Worm (Caenorhabditis elegans): ENCODE results near the gene gpch-1.
A peak's percentile ranks its signal among the peaks of the same experiment; 100 is the strongest.

The gpch-1 gene

DNA sequence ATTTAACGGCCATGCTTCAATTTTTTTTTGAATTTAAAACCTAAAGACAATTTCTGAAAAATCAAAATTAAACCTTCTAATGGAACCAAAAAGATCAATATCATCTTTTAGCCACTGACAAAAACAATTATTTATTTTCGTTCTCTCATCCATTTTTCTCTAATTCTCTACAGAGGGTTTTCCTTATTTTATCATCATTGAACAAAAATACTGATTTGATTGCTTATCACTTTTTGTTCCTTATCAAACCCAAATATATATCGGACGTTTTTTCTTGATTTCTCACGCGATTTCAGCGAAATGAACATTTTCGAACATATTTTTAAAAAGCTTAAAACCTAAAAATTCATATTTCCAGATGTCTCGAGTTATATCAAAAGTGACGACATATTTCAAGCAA, 4.7 kb downstream of the gpch-1 start, which contains the start of gene mpc-1:
mpc-1 (plus strand) TSS at position 359 of the 400 bp plus-strand sequence.
- TF ChIP-seq lin-35 (GFP tag; optimal IDR thresholded peaks at IDR 0.05): peak in 1 of 2 experiments; percentile 24
- no peak for TF ChIP-seq zag-1 (tag; optimal IDR thresholded peaks at IDR 0.05)
- no peak for TF ChIP-seq xbp-1 (tag; optimal IDR thresholded peaks at IDR 0.05)
- no peak for TF ChIP-seq jun-1 (tag; optimal IDR thresholded peaks at IDR 0.05)
- TF ChIP-seq nhr-11 (tag; optimal IDR thresholded peaks at IDR 0.05): no peak
- peak; percentile 53 for TF ChIP-seq pqm-1 (tag; optimal IDR thresholded peaks at IDR 0.05)
- TF ChIP-seq blmp-1 (tag; optimal IDR thresholded peaks at IDR 0.05): peak; percentile 44
- TF ChIP-seq nhr-71 (tag; optimal IDR thresholded peaks at IDR 0.05): peak; percentile 53
- TF ChIP-seq nhr-85 (tag): peak; percentile 72
- peak in 4 of 6 experiments; percentile 9 to 96 (median 52) for TF ChIP-seq elt-3 (tag; optimal IDR thresholded peaks at IDR 0.05)
- peak; percentile 25 for TF ChIP-seq skn-1 (tag; optimal IDR thresholded peaks at IDR 0.05)
- peak; percentile 1 for TF ChIP-seq nhr-20 (tag; optimal IDR thresholded peaks at IDR 0.05)
- peak; percentile 18 for TF ChIP-seq snu-23 (GFP tag; optimal IDR thresholded peaks at IDR 0.05)
- peak; percentile 1 to 29 for TF ChIP-seq lsy-2 (tag; optimal IDR thresholded peaks at IDR 0.05)
- peak; percentile 54 for TF ChIP-seq lin-14 (GFP tag; optimal IDR thresholded peaks at IDR 0.05)
- TF ChIP-seq elt-2 (tag; optimal IDR thresholded peaks at IDR 0.05): peak; percentile 86
- TF ChIP-seq nhr-19 (GFP tag; conservative IDR thresholded peaks at IDR 0.05): 0 out of 2 replicates have a peak, but pooled peaks have one; percentile 8

DNA sequence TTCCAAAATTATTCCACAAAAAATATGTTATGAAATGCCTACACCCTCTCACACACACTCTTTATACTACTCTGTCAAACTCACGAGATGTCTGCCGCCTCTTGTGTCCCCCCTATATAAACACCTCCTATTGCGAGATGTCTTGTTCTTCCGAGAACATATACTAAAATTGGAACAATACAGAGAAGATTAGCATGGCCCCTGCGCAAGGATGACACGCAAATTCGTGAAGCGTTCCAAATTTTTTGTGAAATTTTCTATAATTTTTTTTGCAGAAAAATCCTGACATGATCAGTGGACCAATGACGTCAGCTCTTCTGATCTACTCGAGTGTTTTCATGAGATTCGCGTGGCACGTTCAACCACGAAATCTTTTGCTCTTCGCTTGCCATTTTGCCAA, 5.7 kb downstream of the gpch-1 start:
- TF ChIP-seq tbx-2 (tag; optimal IDR thresholded peaks at IDR 0.05) (peak; percentile 33), fos-1 (tag; optimal IDR thresholded peaks at IDR 0.05) (peak; percentile 11), isw-1 (GFP tag; IDR thresholded peaks at IDR 0.05) (peak; percentile 41), elt-3 (tag; optimal IDR thresholded peaks at IDR 0.05) (peak in 1 of 6 experiments; percentile 16), efl-1 (optimal IDR thresholded peaks at IDR 0.05) (peak; percentile 37 to 54), efl-1 (GFP tag; optimal IDR thresholded peaks at IDR 0.05 in 1 of 2) (peak; percentile 37 to 91), ztf-4 (tag; optimal IDR thresholded peaks at IDR 0.05) (peak; percentile 34), C16A3.4 (tag; optimal IDR thresholded peaks at IDR 0.05) (peak; percentile 47), nhr-47 (tag; optimal IDR thresholded peaks at IDR 0.05) (peak; percentile 82), snpc-4 (tag; optimal IDR thresholded peaks at IDR 0.05) (peak; percentile 98), swsn-7 (tag; optimal IDR thresholded peaks at IDR 0.05) (peak; percentile 65), lin-14 (GFP tag; optimal IDR thresholded peaks at IDR 0.05) (peak; percentile 67), grh-1 (GFP tag; IDR thresholded peaks at IDR 0.05) (peak; percentile 47; the same call in 1 of the 2 replicates), mep-1 (tag; optimal IDR thresholded peaks at IDR 0.05) (peak; percentile 50), dpl-1 (GFP tag; optimal IDR thresholded peaks at IDR 0.05) (peak; percentile 9 to 41 (median 39)), rnt-1 (tag; optimal IDR thresholded peaks at IDR 0.05) (peak; percentile 23), lin-35 (GFP tag; optimal IDR thresholded peaks at IDR 0.05) (peak; percentile 3 to 46), elt-2 (tag; optimal IDR thresholded peaks at IDR 0.05) (peak; percentile 17), nhr-71 (tag; optimal IDR thresholded peaks at IDR 0.05) (peak; percentile 73), aly-2 (tag; optimal IDR thresholded peaks at IDR 0.05) (peak; percentile 5), nhr-20 (tag; optimal IDR thresholded peaks at IDR 0.05) (peak; percentile 52), snu-23 (GFP tag; optimal IDR thresholded peaks at IDR 0.05) (peak; percentile 55), lir-3 (tag; optimal IDR thresholded peaks at IDR 0.05; ENCODE audit: poor library complexity) (peak; percentile 10), skn-1 (tag; optimal IDR thresholded peaks at IDR 0.05) (peak; percentile 33), unc-86 (tag; optimal IDR thresholded peaks at IDR 0.05) (peak; percentile 16), sox-4 (tag; optimal IDR thresholded peaks at IDR 0.05) (peak; percentile 13), lin-13 (GFP tag; optimal IDR thresholded peaks at IDR 0.05) (peak; percentile 9), irx-1 (tag; optimal IDR thresholded peaks at IDR 0.05) (peak; percentile 33), lsy-2 (tag; optimal IDR thresholded peaks at IDR 0.05) (peak; percentile 40 to 51), F16B12.6 (tag; optimal IDR thresholded peaks at IDR 0.05) (peak; percentile 18), nhr-90 (tag; optimal IDR thresholded peaks at IDR 0.05; ENCODE audit: poor library complexity) (peak; percentile 66), ceh-90 (tag; optimal IDR thresholded peaks at IDR 0.05) (peak; percentile 4), dsc-1 (tag; optimal IDR thresholded peaks at IDR 0.05) (peak; percentile 65), fkh-8 (tag; optimal IDR thresholded peaks at IDR 0.05) (peak; percentile 55), ceh-88 (GFP tag; IDR thresholded peaks at IDR 0.05) (0 out of 2 replicates have a peak, but pooled peaks have one; percentile 37), nhr-85 (tag) (peak; percentile 81), zip-4 (GFP tag; optimal IDR thresholded peaks at IDR 0.05) (peak; percentile 53), xbp-1 (tag; optimal IDR thresholded peaks at IDR 0.05) (peak; percentile 51), nhr-19 (GFP tag; conservative IDR thresholded peaks at IDR 0.05) (peak; percentile 86)

All from whole organism, L1 larva.